Worm (Caenorhabditis elegans) whole organism, late embryonic: ENCODE measurements around the gene pqn-25.

Experiments
- ceh-48 ChIP-seq: sonication (generic microtip); optimal IDR thresholded peaks from 2 replicates; lab custom pipeline; 2016; ENCODE audit warnings: missing genetic modification characterization, inconsistent platforms, missing compliant biosample characterization
- dmd-4 ChIP-seq: sonication (generic microtip); optimal IDR thresholded peaks from 2 replicates; lab custom pipeline; 2016; ENCODE audit warnings: borderline replicate concordance, missing genetic modification characterization, missing compliant biosample characterization
- ets-4 ChIP-seq: sonication (generic microtip); optimal IDR thresholded peaks from 2 replicates; lab custom pipeline; 2016; ENCODE audit warnings: missing genetic modification characterization, missing compliant biosample characterization
- fkh-10 ChIP-seq: fragments of 150-350 bp; optimal IDR thresholded peaks from 2 replicates; lab custom pipeline; 2014; ENCODE audit warnings: missing biosample characterization, missing genetic modification reagents, missing genetic modification characterization
- hlh-8 ChIP-seq: sonication (generic microtip); optimal IDR thresholded peaks from 2 replicates; lab custom pipeline; 2016; ENCODE audit warnings: missing genotype, missing genetic modification characterization, missing compliant biosample characterization
- nfya-1 ChIP-seq: sonication (generic microtip); optimal IDR thresholded peaks from 2 replicates; lab custom pipeline; 2017; ENCODE audit warnings: missing genetic modification characterization, mild to moderate bottlenecking, missing compliant biosample characterization, antibody characterized with exemption, moderate library complexity
- pag-3 ChIP-seq: sonication (generic microtip); optimal IDR thresholded peaks from 2 replicates; lab custom pipeline; 2016; ENCODE audit warnings: missing compliant biosample characterization, missing genetic modification characterization, borderline replicate concordance
- pha-4 ChIP-seq: fragments of 150-350 bp; optimal IDR thresholded peaks from 2 replicates; lab custom pipeline; 2018; ENCODE audit warnings: missing biosample characterization, missing genetic modification reagents, missing genetic modification characterization
- rnt-1 ChIP-seq: sonication (generic microtip); optimal IDR thresholded peaks from 2 replicates; lab custom pipeline; 2016; ENCODE audit warnings: missing genetic modification characterization, missing compliant biosample characterization
- sox-4 ChIP-seq: sonication (generic microtip); optimal IDR thresholded peaks from 2 replicates; lab custom pipeline; 2017; ENCODE audit warnings: mild to moderate bottlenecking, missing genetic modification characterization, inconsistent platforms, missing compliant biosample characterization
- zip-5 ChIP-seq: sonication (generic microtip); optimal IDR thresholded peaks from 2 replicates; lab custom pipeline; 2016; ENCODE audit warnings: missing genetic modification characterization, missing compliant biosample characterization
- ztf-16 ChIP-seq: sonication (generic microtip); optimal IDR thresholded peaks from 2 replicates; lab custom pipeline; 2017; ENCODE audit warnings: missing genetic modification characterization, missing compliant biosample characterization

DNA sequence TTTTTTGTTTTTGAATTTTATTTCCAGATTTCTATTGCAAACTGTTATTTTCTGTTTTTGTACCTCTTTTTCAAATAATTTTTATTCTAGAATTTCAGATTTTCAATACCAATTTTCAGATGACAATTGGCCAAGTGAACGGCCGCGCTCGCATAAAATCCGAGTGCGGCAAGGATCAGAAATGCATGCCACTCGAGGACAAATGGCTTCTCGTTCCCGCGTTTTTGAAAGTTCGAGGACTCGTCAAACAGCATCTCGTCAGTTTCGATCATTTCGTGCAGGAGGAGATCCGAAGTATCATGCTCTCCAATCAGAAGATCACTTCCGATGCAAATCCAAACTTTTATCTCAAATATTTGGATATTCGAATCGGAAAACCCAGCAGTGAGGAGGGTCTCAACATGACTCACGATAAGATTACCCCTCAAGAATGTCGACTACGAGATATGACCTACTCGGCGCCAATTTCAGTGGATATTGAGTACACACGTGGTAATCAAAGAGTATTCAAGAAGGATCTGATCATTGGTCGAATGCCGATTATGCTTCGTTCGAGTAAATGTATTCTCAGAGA lies 44.9 kb upstream of the pqn-25 start, which contains the start of gene rpc-2:
- no peak for TF ChIP-seq sox-4
- no peak for TF ChIP-seq fkh-10 (GFP tag; lab: Kevin White, UChicago)
- no peak for TF ChIP-seq pha-4 (tag; lab: Kevin White, UChicago)
- TF ChIP-seq pag-3: no peak
- no peak for TF ChIP-seq hlh-8 (tag; lab: Kevin White, UChicago)
- TF ChIP-seq rnt-1 (tag; lab: Kevin White, UChicago): no peak
- TF ChIP-seq ceh-48 (tag; lab: Kevin White, UChicago): no peak
- TF ChIP-seq ets-4 (tag; lab: Kevin White, UChicago): no peak
- no peak for TF ChIP-seq zip-5 (tag; lab: Kevin White, UChicago)
- no peak for TF ChIP-seq dmd-4 (tag; lab: Kevin White, UChicago)
- TF ChIP-seq ztf-16 (tag; lab: Kevin White, UChicago): no peak
- TF ChIP-seq nfya-1: no peak
